Fruit fly (Drosophila melanogaster): ENCODE data around the gene eya.

- TF ChIP-seq pan (optimal IDR thresholded peaks at IDR 0.05), result no peak
- no peak for TF ChIP-seq CG8478 (optimal IDR thresholded peaks at IDR 0.05)
- TF ChIP-seq psq (optimal IDR thresholded peaks at IDR 0.05), result no peak
These were observed 52.4 kb downstream of the eya start, which contains the start of gene CG9547 for dm6 chr2L:6494405-6494816.
